Fruit fly (Drosophila melanogaster) whole organism, embryonic: ENCODE measurements around the gene CG8420.

Experiments
- Adf1 ChIP-seq: fragments of 200-800 bp; sonication (Bioruptor generic); IDR thresholded peaks from 2 replicates; pipeline ENCODE4 v1.3.6; 2022; ENCODE audit warnings: missing biosample characterization, missing genetic modification characterization
- Aef1 ChIP-seq: fragments of 200-800 bp; sonication (Bioruptor generic); IDR thresholded peaks from 3 replicates; pipeline ENCODE4 v1.3.6; 2022; ENCODE audit warnings: missing biosample characterization, missing genetic modification characterization
- B-H1 ChIP-seq: fragments of 200-800 bp; sonication (Bioruptor generic); IDR thresholded peaks from 3 replicates; pipeline ENCODE4 v1.3.6; 2022; ENCODE audit warnings: missing biosample characterization, missing genetic modification characterization
- CG10366 ChIP-seq: fragments of 200-800 bp; sonication (Bioruptor generic); IDR thresholded peaks from 2 replicates; pipeline ENCODE4 v1.3.6; 2022; ENCODE audit warnings: missing biosample characterization, missing genetic modification characterization
- CG10654 ChIP-seq: fragments of 200-800 bp; sonication (Bioruptor generic); optimal IDR thresholded peaks from 2 replicates; lab custom pipeline; 2016; ENCODE audit warnings: missing biosample characterization, missing genetic modification characterization
- CG11398 ChIP-seq: fragments of 200-800 bp; sonication (Bioruptor generic); optimal IDR thresholded peaks from 2 replicates; lab custom pipeline; 2016; ENCODE audit warnings: missing biosample characterization, missing genetic modification characterization
- CG11696 ChIP-seq: fragments of 200-800 bp; sonication (Bioruptor generic); IDR thresholded peaks from 2 replicates; pipeline ENCODE4 v1.3.6; 2022; ENCODE audit warnings: missing biosample characterization, missing genetic modification characterization
- CG12942 ChIP-seq: fragments of 200-800 bp; sonication (Bioruptor generic); optimal IDR thresholded peaks from 3 replicates; lab custom pipeline; 2016; ENCODE audit warnings: missing biosample characterization, missing genetic modification characterization
- CG13123 ChIP-seq: fragments of 200-800 bp; sonication (Bioruptor generic); optimal IDR thresholded peaks from 2 replicates; lab custom pipeline; 2016; ENCODE audit warnings: missing biosample characterization, missing genetic modification characterization
- CG13894 ChIP-seq: fragments of 200-800 bp; sonication (Bioruptor generic); optimal IDR thresholded peaks from 3 replicates; lab custom pipeline; 2018; ENCODE audit warnings: missing biosample characterization, mild to moderate bottlenecking, missing genetic modification characterization, moderate library complexity
- CG15696 ChIP-seq: fragments of 200-800 bp; sonication (Bioruptor generic); optimal IDR thresholded peaks from 2 replicates; lab custom pipeline; 2019; ENCODE audit warnings: missing biosample characterization, mild to moderate bottlenecking, missing genetic modification characterization, moderate library complexity
- CG17361 ChIP-seq: fragments of 200-800 bp; sonication (Bioruptor generic); IDR thresholded peaks from 3 replicates; pipeline ENCODE4 v1.3.6; 2022; ENCODE audit warnings: missing biosample characterization, missing genetic modification characterization
- CG17802 ChIP-seq: fragments of 200-800 bp; sonication (Bioruptor generic); optimal IDR thresholded peaks from 2 replicates; lab custom pipeline; 2018; ENCODE audit warnings: missing biosample characterization, mild to moderate bottlenecking, missing genetic modification characterization, moderate library complexity
- CG2129 ChIP-seq: fragments of 200-800 bp; sonication (Bioruptor generic); IDR thresholded peaks from 2 replicates; pipeline ENCODE4 v1.3.6; 2022; ENCODE audit warnings: missing biosample characterization, missing genetic modification characterization; ENCODE audit not compliant: partially characterized antibody
- CG3281 ChIP-seq: fragments of 200-800 bp; sonication (Bioruptor generic); optimal IDR thresholded peaks from 3 replicates; lab custom pipeline; 2017; ENCODE audit warnings: missing biosample characterization, mild to moderate bottlenecking, missing genetic modification characterization
- CG34224 ChIP-seq: fragments of 200-800 bp; sonication (Bioruptor generic); IDR thresholded peaks from 3 replicates; pipeline ENCODE4 v1.3.6; 2022; ENCODE audit warnings: missing biosample characterization, missing genetic modification characterization; ENCODE audit not compliant: partially characterized antibody
- CG3847 ChIP-seq: fragments of 200-800 bp; sonication (Bioruptor generic); IDR thresholded peaks from 2 replicates; pipeline ENCODE4 v1.3.6; 2022; ENCODE audit warnings: missing biosample characterization, missing genetic modification characterization
- CG4730 ChIP-seq: fragments of 200-800 bp; sonication (Bioruptor generic); IDR thresholded peaks from 2 replicates; pipeline ENCODE4 v1.3.6; 2022; ENCODE audit warnings: missing biosample characterization, missing genetic modification characterization
- CG6854 ChIP-seq: fragments of 200-800 bp; sonication (Bioruptor generic); optimal IDR thresholded peaks from 3 replicates; lab custom pipeline; 2017; ENCODE audit warnings: missing biosample characterization, mild to moderate bottlenecking, missing genetic modification characterization
- CG7745 ChIP-seq: fragments of 200-800 bp; sonication (Bioruptor generic); optimal IDR thresholded peaks from 2 replicates; lab custom pipeline; 2018; ENCODE audit warnings: missing biosample characterization, mild to moderate bottlenecking, missing genetic modification characterization, moderate library complexity
- CG7839 ChIP-seq: fragments of 200-800 bp; sonication (Bioruptor generic); optimal IDR thresholded peaks from 3 replicates; lab custom pipeline; 2018; ENCODE audit warnings: missing biosample characterization, mild to moderate bottlenecking, missing genetic modification characterization, moderate library complexity
- Chrac-16 ChIP-seq: fragments of 200-800 bp; sonication (Bioruptor generic); optimal IDR thresholded peaks from 3 replicates; lab custom pipeline; 2016; ENCODE audit warnings: missing biosample characterization, missing genetic modification characterization
- E2f1 ChIP-seq: fragments of 200-800 bp; sonication (Bioruptor generic); IDR thresholded peaks from 2 replicates; pipeline ENCODE4 v1.3.6; 2022; ENCODE audit warnings: missing biosample characterization, missing genetic modification characterization
- H15 ChIP-seq: fragments of 200-800 bp; sonication (Bioruptor generic); IDR thresholded peaks from 3 replicates; pipeline ENCODE4 v1.3.6; 2022; ENCODE audit warnings: missing biosample characterization, missing genetic modification characterization
- H2.0 ChIP-seq: fragments of 200-800 bp; sonication (Bioruptor generic); IDR thresholded peaks from 2 replicates; pipeline ENCODE4 v1.3.6; 2022; ENCODE audit warnings: missing biosample characterization, missing genetic modification characterization
- HLH4C ChIP-seq: fragments of 200-800 bp; sonication (Bioruptor generic); IDR thresholded peaks from 3 replicates; pipeline ENCODE4 v1.3.6; 2022; ENCODE audit warnings: missing biosample characterization, missing genetic modification characterization; ENCODE audit not compliant: partially characterized antibody
- Hsf ChIP-seq: fragments of 200-800 bp; sonication (Bioruptor generic); optimal IDR thresholded peaks from 3 replicates; lab custom pipeline; 2016; ENCODE audit warnings: missing biosample characterization, missing genetic modification characterization
- MBD-R2 ChIP-seq: fragments of 200-800 bp; sonication (Bioruptor generic); IDR thresholded peaks from 2 replicates; pipeline ENCODE4 v1.3.6; 2022; ENCODE audit warnings: missing biosample characterization, missing genetic modification characterization
- Nf-YC ChIP-seq: fragments of 200-800 bp; optimal IDR thresholded peaks from 3 replicates; lab custom pipeline; 2019; ENCODE audit warnings: missing biosample characterization, mild to moderate bottlenecking, missing genetic modification characterization, moderate library complexity
- Taf1 ChIP-seq: fragments of 200-800 bp; sonication (Bioruptor generic); IDR thresholded peaks from 2 replicates; pipeline ENCODE4 v1.3.6; 2022; ENCODE audit warnings: missing biosample characterization, missing genetic modification characterization
- al ChIP-seq: fragments of 200-800 bp; sonication (Bioruptor generic); IDR thresholded peaks from 2 replicates; pipeline ENCODE4 v1.3.6; 2022; ENCODE audit warnings: missing biosample characterization, missing genetic modification characterization
- ap ChIP-seq: fragments of 200-800 bp; sonication (Bioruptor generic); IDR thresholded peaks from 2 replicates; pipeline ENCODE4 v1.3.6; 2022; ENCODE audit warnings: missing biosample characterization, missing genetic modification characterization
- bsh ChIP-seq, 2 experiments: fragments of 200-800 bp; sonication (Bioruptor generic); optimal IDR thresholded peaks; 2 replicates each; lab custom pipeline; 2017 to 2018; ENCODE audit warnings: mild to moderate bottlenecking in 2 of 2, missing biosample characterization in 2 of 2, missing genetic modification characterization in 2 of 2, moderate library complexity in 1 of 2
- btn ChIP-seq: fragments of 200-800 bp; sonication (Bioruptor generic); optimal IDR thresholded peaks from 2 replicates; lab custom pipeline; 2016; ENCODE audit warnings: missing biosample characterization, missing genetic modification characterization
- caup ChIP-seq: fragments of 200-800 bp; sonication (Bioruptor generic); optimal IDR thresholded peaks from 3 replicates; lab custom pipeline; 2017; ENCODE audit warnings: missing biosample characterization, mild to moderate bottlenecking, missing genetic modification characterization, moderate library complexity; ENCODE audit not compliant: severe bottlenecking
- chn ChIP-seq: fragments of 200-800 bp; sonication (Bioruptor generic); optimal IDR thresholded peaks from 2 replicates; lab custom pipeline; 2016; ENCODE audit warnings: missing biosample characterization, missing genetic modification characterization
- esg ChIP-seq: fragments of 200-800 bp; sonication (Bioruptor generic); conservative IDR thresholded peaks from 2 replicates; pipeline ENCODE4 v1.3.6; 2022; ENCODE audit warnings: missing biosample characterization, missing genetic modification characterization
- grau ChIP-seq: fragments of 200-800 bp; optimal IDR thresholded peaks from 3 replicates; lab custom pipeline; 2019; ENCODE audit warnings: missing biosample characterization, mild to moderate bottlenecking, missing genetic modification characterization, moderate library complexity
- jing ChIP-seq: fragments of 200-800 bp; sonication (Bioruptor generic); optimal IDR thresholded peaks from 2 replicates; lab custom pipeline; 2018; ENCODE audit warnings: missing biosample characterization, mild to moderate bottlenecking, missing genetic modification characterization
- kay ChIP-seq: fragments of 200-800 bp; sonication (Bioruptor generic); optimal IDR thresholded peaks from 2 replicates; lab custom pipeline; 2016; ENCODE audit warnings: missing biosample characterization, missing genetic modification characterization
- klu ChIP-seq: fragments of 200-800 bp; sonication (Bioruptor generic); IDR thresholded peaks from 2 replicates; pipeline ENCODE4 v1.3.6; 2022; ENCODE audit warnings: missing biosample characterization, missing genetic modification characterization
- lab ChIP-seq: fragments of 200-800 bp; sonication (Bioruptor generic); optimal IDR thresholded peaks from 3 replicates; lab custom pipeline; 2017; ENCODE audit warnings: missing biosample characterization, missing genetic modification characterization, mild to moderate bottlenecking, moderate library complexity, missing genetic modification reagents
- lmd ChIP-seq: fragments of 200-800 bp; sonication (Bioruptor generic); IDR thresholded peaks from 2 replicates; pipeline ENCODE4 v1.3.6; 2022; ENCODE audit warnings: missing biosample characterization, missing genetic modification characterization
- odd ChIP-seq: fragments of 200-800 bp; sonication (Bioruptor generic); optimal IDR thresholded peaks from 2 replicates; lab custom pipeline; 2017; ENCODE audit warnings: missing biosample characterization, mild to moderate bottlenecking, missing genetic modification characterization
- onecut ChIP-seq: fragments of 200-800 bp; sonication (Bioruptor generic); IDR thresholded peaks from 2 replicates; pipeline ENCODE4 v1.3.6; 2022; ENCODE audit warnings: missing biosample characterization, missing genetic modification characterization
- p53 ChIP-seq: fragments of 200-800 bp; sonication (Bioruptor generic); optimal IDR thresholded peaks from 2 replicates; lab custom pipeline; 2016; ENCODE audit warnings: missing biosample characterization, missing genetic modification characterization
- phol ChIP-seq: fragments of 200-800 bp; sonication (Bioruptor generic); optimal IDR thresholded peaks from 3 replicates; lab custom pipeline; 2018; ENCODE audit warnings: missing biosample characterization, mild to moderate bottlenecking, missing genetic modification characterization, moderate library complexity
- zf30C ChIP-seq: fragments of 200-800 bp; sonication (Bioruptor generic); optimal IDR thresholded peaks from 3 replicates; lab custom pipeline; 2018; ENCODE audit warnings: missing biosample characterization, mild to moderate bottlenecking, missing genetic modification characterization

The CG8420 gene

dm6 chr3R:9226701-9227313 is 19.6 kb upstream of the CG8420 start (continued):
- TF ChIP-seq klu (GFP tag; lab: Robert Waterston, UW) = peak; percentile 86
- TF ChIP-seq CG2129 (GFP tag; lab: Robert Waterston, UW) = no peak
- peak; percentile 57 for TF ChIP-seq CG34224 (GFP tag; lab: Robert Waterston, UW)

- TF ChIP-seq onecut (GFP tag; lab: Robert Waterston, UW) = peak; percentile 32
- peak; percentile 86 for TF ChIP-seq CG7839 (tag; lab: Kevin White, UChicago)
- TF ChIP-seq CG6854 (GFP tag; lab: Kevin White, UChicago) = peak; percentile 40
- TF ChIP-seq CG13894 = no peak
- peak; percentile 80 for TF ChIP-seq Aef1 (GFP tag; lab: Robert Waterston, UW)
- peak; percentile 71 for TF ChIP-seq CG3847 (GFP tag; lab: Robert Waterston, UW)
- TF ChIP-seq p53 (GFP tag; lab: Kevin White, UChicago) = no peak
- TF ChIP-seq H15 = peak; percentile 73; the same call in 2 of the 3 replicates
- TF ChIP-seq caup (GFP tag; lab: Kevin White, UChicago) = peak; percentile 62
- peak; percentile 27 for TF ChIP-seq Hsf (GFP tag; lab: Kevin White, UChicago)
- TF ChIP-seq al (GFP tag; lab: Robert Waterston, UW) = peak; percentile 88
- TF ChIP-seq zf30C = no peak
- no peak for TF ChIP-seq CG17802 (tag; lab: Kevin White, UChicago)
- no peak for TF ChIP-seq chn
- TF ChIP-seq CG3281 (GFP tag; lab: Kevin White, UChicago) = peak; percentile 79
- peak; percentile 23 for TF ChIP-seq CG15696 (tag; lab: Kevin White, UChicago)
- peak; percentile 53 for TF ChIP-seq jing
- peak; percentile 26 for TF ChIP-seq CG13123 (GFP tag; lab: Kevin White, UChicago)
- TF ChIP-seq odd (GFP tag; lab: Kevin White, UChicago) = peak; percentile 38
- 0 out of 2 replicates have a peak, but pooled peaks have one; percentile 44 for TF ChIP-seq Adf1 (GFP tag; lab: Robert Waterston, UW)
- peak; percentile 41; the same call in 1 of the 2 replicates for TF ChIP-seq ap (GFP tag; lab: Robert Waterston, UW)
- TF ChIP-seq btn = no peak
- peak; percentile 75 for TF ChIP-seq phol (tag; lab: Kevin White, UChicago)
- no peak for TF ChIP-seq HLH4C
- peak; percentile 70 for TF ChIP-seq Chrac-16
- peak; percentile 28 to 54 for TF ChIP-seq bsh (GFP tag; optimal IDR thresholded peaks at IDR 0.05; lab: Kevin White, UChicago)
- TF ChIP-seq CG10366 (GFP tag; lab: Robert Waterston, UW) = peak; percentile 82
- peak; percentile 85 for TF ChIP-seq E2f1 (GFP tag; lab: Robert Waterston, UW)
- TF ChIP-seq kay = peak; percentile 47
- peak; percentile 82 for TF ChIP-seq CG17361
- peak; percentile 79 for TF ChIP-seq H2.0 (GFP tag; lab: Robert Waterston, UW)
- peak; percentile 75 for TF ChIP-seq esg (GFP tag; lab: Robert Waterston, UW)
- no peak for TF ChIP-seq CG7745
- peak; percentile 63 for TF ChIP-seq CG10654
- TF ChIP-seq B-H1 (GFP tag; lab: Robert Waterston, UW) = peak; percentile 75
- TF ChIP-seq lmd (GFP tag; lab: Robert Waterston, UW) = peak; percentile 85
- peak; percentile 39; the same call in 1 of the 2 replicates for TF ChIP-seq MBD-R2 (GFP tag; lab: Robert Waterston, UW)
- peak; percentile 64; the same call in 1 of the 2 replicates for TF ChIP-seq CG11696 (GFP tag; lab: Robert Waterston, UW)
- TF ChIP-seq CG11398 (GFP tag; lab: Kevin White, UChicago) = no peak
- peak; percentile 66 for TF ChIP-seq CG12942 (GFP tag; lab: Kevin White, UChicago)
- TF ChIP-seq Taf1 = peak; percentile 67
- peak; percentile 73 for TF ChIP-seq CG4730 (GFP tag; lab: Robert Waterston, UW)
- TF ChIP-seq lab (GFP tag; lab: Kevin White, UChicago) = peak; percentile 88
- TF ChIP-seq Nf-YC (tag; lab: Kevin White, UChicago) = no peak
- peak; percentile 81 for TF ChIP-seq grau (tag; lab: Kevin White, UChicago)
These were observed 19.1 kb upstream of the CG8420 start for dm6 chr3R:9227330-9227729.
